Worm (Caenorhabditis elegans) whole organism, L2 larva: ENCODE measurements around the gene Y66D12A.7.
A peak's percentile ranks its signal among the peaks of the same experiment; 100 is the strongest.

Experiments used
- C34F6.9 ChIP-seq: fragments of 150-350 bp; optimal IDR thresholded peaks from 2 replicates; lab custom pipeline; 2014; ENCODE audit warnings: missing biosample characterization, missing genetic modification characterization
- F13H6.1 ChIP-seq: sonication (generic microtip); optimal IDR thresholded peaks from 2 replicates; lab custom pipeline; 2016; ENCODE audit warnings: missing genetic modification characterization, missing compliant biosample characterization
- R02D3.7 ChIP-seq: fragments of 150-350 bp; optimal IDR thresholded peaks from 2 replicates; lab custom pipeline; 2014; ENCODE audit warnings: missing biosample characterization, missing genetic modification characterization
- Y55F3AM.14 ChIP-seq: fragments of 200-800 bp; sonication (Bioruptor generic); optimal IDR thresholded peaks from 2 replicates; lab custom pipeline; 2018; ENCODE audit warnings: mild to moderate bottlenecking, missing genetic modification characterization, missing compliant biosample characterization
- ZK546.5 ChIP-seq: sonication (generic microtip); optimal IDR thresholded peaks from 2 replicates; lab custom pipeline; 2017; ENCODE audit warnings: missing biosample characterization, missing genetic modification characterization
- alr-1 ChIP-seq: fragments of 150-350 bp; optimal IDR thresholded peaks from 2 replicates; lab custom pipeline; 2014; ENCODE audit warnings: missing biosample characterization, missing genetic modification characterization
- aly-2 ChIP-seq: fragments of 150-350 bp; optimal IDR thresholded peaks from 2 replicates; lab custom pipeline; 2014; ENCODE audit warnings: missing biosample characterization, missing genetic modification characterization
- ama-1 ChIP-seq: fragments of 150-350 bp; optimal IDR thresholded peaks from 2 replicates; lab custom pipeline; 2018; ENCODE audit warnings: inconsistent platforms
- blmp-1 ChIP-seq: sonication (generic microtip); optimal IDR thresholded peaks from 2 replicates; lab custom pipeline; 2017; ENCODE audit warnings: missing genetic modification characterization, mild to moderate bottlenecking, missing compliant biosample characterization, antibody characterized with exemption, moderate library complexity; ENCODE audit not compliant: insufficient read depth
- dmd-4 ChIP-seq: sonication (generic microtip); optimal IDR thresholded peaks from 2 replicates; lab custom pipeline; 2017; ENCODE audit warnings: missing biosample characterization, missing genetic modification characterization
- gmeb-1 ChIP-seq: fragments of 150-350 bp; optimal IDR thresholded peaks from 2 replicates; lab custom pipeline; 2014; ENCODE audit warnings: missing biosample characterization, missing genetic modification characterization
- lin-11 ChIP-seq: fragments of 150-350 bp; sonication (generic microtip); optimal IDR thresholded peaks from 2 replicates; lab custom pipeline; 2014; ENCODE audit warnings: missing biosample characterization, missing genetic modification characterization, inconsistent platforms, mixed read lengths
- lin-13 ChIP-seq: fragments of 150-350 bp; optimal IDR thresholded peaks from 2 replicates; lab custom pipeline; 2014; ENCODE audit warnings: missing biosample characterization, missing genetic modification reagents, missing genetic modification characterization
- lsy-2 ChIP-seq, 2 experiments: fragments of 150-350 bp in 1 of 2; sonication (generic microtip) in 1 of 2; optimal IDR thresholded peaks; 2 replicates each; lab custom pipeline; 2014 to 2017; ENCODE audit warnings: missing biosample characterization in 2 of 2, missing genetic modification characterization in 2 of 2
- mab-5 ChIP-seq: fragments of 150-350 bp; optimal IDR thresholded peaks from 2 replicates; lab custom pipeline; 2014; ENCODE audit warnings: missing biosample characterization, missing genetic modification characterization
- mbf-1 ChIP-seq: sonication (generic microtip); optimal IDR thresholded peaks from 2 replicates; lab custom pipeline; 2017; ENCODE audit warnings: missing biosample characterization, missing genetic modification characterization
- mdl-1 ChIP-seq, 2 experiments: fragments of 150-350 bp in 1 of 2; sonication (generic microtip) in 1 of 2; optimal IDR thresholded peaks; 2 replicates each; lab custom pipeline; 2017; ENCODE audit warnings: missing biosample characterization in 2 of 2, missing genetic modification characterization in 2 of 2
- nhr-10 ChIP-seq: sonication (generic microtip); optimal IDR thresholded peaks from 2 replicates; lab custom pipeline; 2017; ENCODE audit warnings: missing biosample characterization, missing genetic modification characterization
- nhr-11 ChIP-seq: fragments of 150-350 bp; optimal IDR thresholded peaks from 2 replicates; lab custom pipeline; 2014; ENCODE audit warnings: missing biosample characterization, missing genetic modification characterization
- nhr-12 ChIP-seq: fragments of 150-350 bp; optimal IDR thresholded peaks from 2 replicates; lab custom pipeline; 2014; ENCODE audit warnings: missing biosample characterization, missing genetic modification characterization
- nhr-129 ChIP-seq: fragments of 150-350 bp; optimal IDR thresholded peaks from 2 replicates; lab custom pipeline; 2014; ENCODE audit warnings: missing biosample characterization, missing genetic modification characterization
- nhr-21 ChIP-seq: fragments of 150-350 bp; optimal IDR thresholded peaks from 2 replicates; lab custom pipeline; 2014; ENCODE audit warnings: missing biosample characterization, missing genetic modification characterization
- nhr-23 ChIP-seq: fragments of 150-350 bp; optimal IDR thresholded peaks from 2 replicates; lab custom pipeline; 2014; ENCODE audit warnings: missing biosample characterization, missing genetic modification reagents, missing genetic modification characterization
- nhr-237 ChIP-seq: fragments of 150-350 bp; optimal IDR thresholded peaks from 2 replicates; lab custom pipeline; 2014; ENCODE audit warnings: missing biosample characterization, missing genetic modification characterization
- nhr-25 ChIP-seq: fragments of 150-350 bp; sonication (generic microtip); optimal IDR thresholded peaks from 3 replicates; lab custom pipeline; 2014; ENCODE audit warnings: missing biosample characterization, missing genetic modification characterization
- nhr-6 ChIP-seq: fragments of 150-350 bp; optimal IDR thresholded peaks from 2 replicates; lab custom pipeline; 2014; ENCODE audit warnings: missing biosample characterization, missing genetic modification characterization
- peb-1 ChIP-seq: fragments of 150-350 bp; optimal IDR thresholded peaks from 2 replicates; lab custom pipeline; 2014; ENCODE audit warnings: missing biosample characterization, missing genetic modification characterization
- skn-1 ChIP-seq: sonication (generic microtip); optimal IDR thresholded peaks from 2 replicates; lab custom pipeline; 2017; ENCODE audit warnings: missing biosample characterization, missing genetic modification characterization
- unc-39 ChIP-seq: fragments of 150-350 bp; optimal IDR thresholded peaks from 2 replicates; lab custom pipeline; 2014; ENCODE audit warnings: missing biosample characterization, missing genetic modification characterization
- unc-55 ChIP-seq: fragments of 150-350 bp; sonication (generic microtip); optimal IDR thresholded peaks from 3 replicates; lab custom pipeline; 2014; ENCODE audit warnings: missing biosample characterization, missing genetic modification reagents, missing genetic modification characterization
- zag-1 ChIP-seq: fragments of 150-350 bp; optimal IDR thresholded peaks from 2 replicates; lab custom pipeline; 2014; ENCODE audit warnings: missing biosample characterization, missing genetic modification characterization
- ztf-1 ChIP-seq: fragments of 200-800 bp; sonication (Bioruptor generic); conservative IDR thresholded peaks from 2 replicates; pipeline ENCODE4 v1.3.6; 2022; ENCODE audit warnings: missing genetic modification characterization, missing compliant biosample characterization
- ztf-11 ChIP-seq: sonication (generic microtip); optimal IDR thresholded peaks from 2 replicates; lab custom pipeline; 2017; ENCODE audit warnings: missing biosample characterization, missing genetic modification characterization

The Y66D12A.7 gene

ce11 chrIII:11565602-11566001 lies 14.7 kb downstream of the Y66D12A.7 start, which contains the start of gene Y66D12A.10:
Y66D12A.10 (plus strand) TSS chrIII:11565874.
- no peak for TF ChIP-seq skn-1 (tag; lab: Kevin White, UChicago)
- TF ChIP-seq nhr-12 (tag; lab: Kevin White, UChicago) = no peak
- no peak for TF ChIP-seq peb-1 (tag; lab: Kevin White, UChicago)
- TF ChIP-seq unc-55 = peak; percentile 62
- no peak for TF ChIP-seq nhr-10 (tag; lab: Kevin White, UChicago)
- no peak for TF ChIP-seq ZK546.5
- peak; percentile 96 for TF ChIP-seq gmeb-1 (tag; lab: Kevin White, UChicago)
- TF ChIP-seq mbf-1 (tag; lab: Kevin White, UChicago) = no peak
- TF ChIP-seq C34F6.9 = peak; percentile 52
- peak; percentile 34 for TF ChIP-seq nhr-129 (tag; lab: Kevin White, UChicago)
- peak; percentile 22 for TF ChIP-seq lin-13 (GFP tag; lab: Kevin White, UChicago)
- peak in 1 of 2 experiments; percentile 54 for TF ChIP-seq lsy-2 (tag; optimal IDR thresholded peaks at IDR 0.05; lab: Kevin White, UChicago)
- TF ChIP-seq dmd-4 (tag; lab: Kevin White, UChicago) = no peak
- no peak for TF ChIP-seq unc-39 (tag; lab: Kevin White, UChicago)
- no peak for TF ChIP-seq aly-2 (tag; lab: Kevin White, UChicago)
- TF ChIP-seq, all 48 proteins: peak for 6

DNA sequence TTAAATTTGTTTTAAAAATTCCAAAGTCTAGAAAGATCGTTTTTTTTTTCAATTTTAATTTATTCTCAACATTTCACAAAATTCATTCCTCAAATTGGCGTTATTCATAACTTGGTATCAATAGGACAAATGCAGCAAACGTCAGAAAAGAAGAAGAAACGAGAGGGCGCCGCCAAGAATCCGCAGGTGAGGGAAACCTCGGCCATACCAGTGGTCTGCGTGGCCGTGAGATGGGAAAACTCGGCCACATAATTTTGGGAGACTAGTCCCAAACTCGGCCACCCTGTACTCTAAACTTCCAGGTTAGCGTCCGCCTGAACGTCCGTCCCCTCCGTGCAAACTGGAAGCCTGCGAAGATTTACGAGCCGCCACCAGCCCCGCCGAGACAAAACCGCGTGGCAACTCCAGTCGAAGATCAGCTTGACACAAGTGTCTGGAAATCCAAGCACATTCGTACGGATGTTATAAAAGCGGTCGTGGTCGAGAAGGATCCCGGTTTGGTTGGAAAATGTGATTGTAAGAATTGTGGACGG lies 16.8 kb downstream of the Y66D12A.7 start, which contains the start of gene Y66D12A.11:
TSS of gene Y66D12A.11 (plus strand) at position 51 of the 533 bp plus-strand sequence.
- TF ChIP-seq nhr-23 (tag; lab: Kevin White, UChicago) = no peak
- no peak for TF ChIP-seq nhr-11 (tag; lab: Kevin White, UChicago)
- no peak for TF ChIP-seq nhr-21 (tag; lab: Kevin White, UChicago)
- TF ChIP-seq alr-1 (tag; lab: Kevin White, UChicago) = no peak
- no peak for TF ChIP-seq zag-1
- TF ChIP-seq nhr-6 (tag; lab: Kevin White, UChicago) = no peak
- no peak for TF ChIP-seq C34F6.9
- TF ChIP-seq ztf-11 (tag; lab: Kevin White, UChicago) = no peak
- TF ChIP-seq lsy-2 (tag; optimal IDR thresholded peaks at IDR 0.05; lab: Kevin White, UChicago) = no peak
- no peak for TF ChIP-seq ztf-1
- no peak for TF ChIP-seq lin-11 (tag; lab: Kevin White, UChicago)
- TF ChIP-seq dmd-4 (tag; lab: Kevin White, UChicago) = no peak
- TF ChIP-seq aly-2 (tag; lab: Kevin White, UChicago) = no peak
- TF ChIP-seq Y55F3AM.14 (GFP tag; lab: Kevin White, UChicago) = no peak
- no peak for TF ChIP-seq mbf-1 (tag; lab: Kevin White, UChicago)
- TF ChIP-seq ZK546.5 = no peak
- no peak for TF ChIP-seq ama-1 (lab: Kevin White, UChicago)
- TF ChIP-seq lin-13 (GFP tag; lab: Kevin White, UChicago) = no peak
- no peak for TF ChIP-seq nhr-237 (tag; lab: Kevin White, UChicago)
- TF ChIP-seq R02D3.7 (tag; lab: Kevin White, UChicago) = no peak

ce11 chrIII:11561597-11561996 lies 18.7 kb downstream of the Y66D12A.7 start:
- TF ChIP-seq mdl-1 (tag; optimal IDR thresholded peaks at IDR 0.05; lab: Kevin White, UChicago) = no peak

- no peak for TF ChIP-seq nhr-237 (tag; lab: Kevin White, UChicago)
- TF ChIP-seq nhr-12 (tag; lab: Kevin White, UChicago) = no peak
- no peak for TF ChIP-seq F13H6.1
- no peak for TF ChIP-seq ama-1 (lab: Kevin White, UChicago)
Observed at ce11 chrIII:11560504-11561202, 19.6 kb downstream of the Y66D12A.7 start, which contains the start of gene ztf-29. ztf-29 (plus strand) TSS chrIII:11561152.

DNA sequence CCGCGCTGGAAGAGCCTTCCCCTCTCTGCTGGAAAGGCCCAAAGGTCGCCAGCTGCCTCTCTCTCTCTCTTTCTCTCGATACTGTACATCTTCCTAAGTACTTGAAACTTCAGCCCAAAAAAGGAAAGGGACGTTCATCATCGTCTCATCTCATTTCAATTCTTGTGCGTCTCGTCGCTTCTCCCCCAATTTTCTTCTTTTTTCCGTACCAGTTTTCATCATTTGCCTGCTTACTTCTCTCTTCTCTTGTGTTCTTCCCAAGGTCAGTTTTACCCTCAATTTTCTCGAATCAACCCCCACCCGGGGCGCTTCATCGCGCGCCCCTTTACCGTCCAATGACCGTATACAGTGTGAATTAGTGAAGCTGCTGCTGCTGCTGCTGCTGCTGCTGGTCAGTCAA lies 20.6 kb downstream of the Y66D12A.7 start:
- TF ChIP-seq mab-5 (tag; lab: Kevin White, UChicago) = no peak
- peak; percentile 62 for TF ChIP-seq nhr-25 (tag; lab: Kevin White, UChicago)
- peak; percentile 6 for TF ChIP-seq blmp-1
- TF ChIP-seq, all 48 proteins: peak for 2
